Fruit fly (Drosophila melanogaster) S2 (cell line): Measurements from ENCODE around the gene dUTPase.

ENCODE experiments used
- CG8478 ChIP-seq: fragments of >200 bp; optimal IDR thresholded peaks from 2 replicates; lab custom pipeline; 2018
- CTCF ChIP-seq, 2 experiments: fragments of >200 bp; optimal IDR thresholded peaks; 2 replicates each; lab custom pipeline; 2018

- TF ChIP-seq CTCF (optimal IDR thresholded peaks at IDR 0.05; lab: Kevin White, UChicago) (no peak), CG8478 (lab: Kevin White, UChicago) (no peak)
These were observed 41.3 kb downstream of the dUTPase start for dm6 chr2L:11052493-11052788.
